Fruit fly (Drosophila melanogaster): ENCODE measurements around the gene CG33060.

DNA sequence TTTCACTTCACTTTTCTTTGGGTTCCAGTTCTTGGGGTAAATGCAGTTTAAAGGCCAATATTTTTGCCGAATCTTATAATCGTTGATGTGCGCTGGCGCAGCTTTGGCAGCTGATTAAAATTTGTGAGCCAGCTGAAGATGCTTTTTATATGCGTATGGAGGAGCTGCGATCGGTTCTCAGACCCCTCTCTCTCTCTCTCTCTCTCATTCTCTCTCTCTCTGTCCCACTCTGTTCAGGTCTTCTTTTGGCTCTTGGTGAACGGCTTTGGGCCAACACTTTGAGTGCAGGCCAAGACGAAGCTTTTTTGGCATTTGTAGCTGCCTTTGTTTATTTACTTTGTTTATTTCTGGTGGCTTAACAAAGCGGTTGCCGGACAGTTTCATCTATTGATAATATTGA is 42.5 kb upstream of the CG33060 start, which contains the start of gene CG13046:
- TF ChIP-seq Dif (GFP tag; optimal IDR thresholded peaks at IDR 0.05; ENCODE audit: partially characterized antibody): no peak
- no peak for TF ChIP-seq usp (GFP tag; optimal IDR thresholded peaks at IDR 0.05)
- no peak for TF ChIP-seq Myc (optimal IDR thresholded peaks at IDR 0.05)
- TF ChIP-seq CrebA (GFP tag; optimal IDR thresholded peaks at IDR 0.05; ENCODE audit: borderline replicate concordance): no peak
- no peak for TF ChIP-seq Sp1 (GFP tag; optimal IDR thresholded peaks at IDR 0.05)
- TF ChIP-seq GATAd (GFP tag; optimal IDR thresholded peaks at IDR 0.05): no peak
- TF ChIP-seq tai (GFP tag; optimal IDR thresholded peaks at IDR 0.05): no peak
- TF ChIP-seq HLH106 (tag; optimal IDR thresholded peaks at IDR 0.05): no peak
- TF ChIP-seq jim (GFP tag; optimal IDR thresholded peaks at IDR 0.05): no peak
- TF ChIP-seq pan (optimal IDR thresholded peaks at IDR 0.05): no peak
- TF ChIP-seq psq (GFP tag; optimal IDR thresholded peaks at IDR 0.05): no peak
- no peak for TF ChIP-seq br (GFP tag; optimal IDR thresholded peaks at IDR 0.05)
- TF ChIP-seq h (GFP tag; optimal IDR thresholded peaks at IDR 0.05): no peak
- TF ChIP-seq Hr83 (GFP tag; optimal IDR thresholded peaks at IDR 0.05; ENCODE audit: poor library complexity, severe bottlenecking): no peak

Data from whole organism, wandering third instar larva.